Worm (Caenorhabditis elegans) whole organism, L4 larva: ENCODE measurements around the gene srt-64.

Experiments
- F49E8.2 ChIP-seq: sonication (generic microtip); optimal IDR thresholded peaks from 2 replicates; lab custom pipeline; 2016; ENCODE audit warnings: missing compliant biosample characterization, mild to moderate bottlenecking, missing genetic modification characterization, borderline replicate concordance
- R02D3.7 ChIP-seq: fragments of 150-350 bp; sonication (generic microtip); optimal IDR thresholded peaks from 3 replicates; lab custom pipeline; 2014; ENCODE audit warnings: missing biosample characterization, missing genetic modification characterization
- T20F7.1 ChIP-seq: fragments of 200-800 bp; sonication (Bioruptor generic); optimal IDR thresholded peaks from 2 replicates; lab custom pipeline; 2018; ENCODE audit warnings: mild to moderate bottlenecking, missing genetic modification characterization, missing compliant biosample characterization
- T26A8.4 ChIP-seq: fragments of 200-800 bp; sonication (Bioruptor generic); IDR thresholded peaks from 2 replicates; pipeline ENCODE4 v1.3.6; 2022; ENCODE audit warnings: missing genetic modification characterization, missing compliant biosample characterization
- Y105C5A.15 ChIP-seq: fragments of 200-800 bp; sonication (Bioruptor generic); IDR thresholded peaks from 2 replicates; pipeline ENCODE4 v1.3.6; 2022; ENCODE audit warnings: missing genetic modification characterization, missing compliant biosample characterization
- Y48G9A.11 ChIP-seq: fragments of 200-800 bp; sonication (Bioruptor generic); IDR thresholded peaks from 2 replicates; pipeline ENCODE4 v1.3.6; 2022; ENCODE audit warnings: missing genetic modification reagents, missing genetic modification characterization, missing compliant biosample characterization
- ZK337.2 ChIP-seq: fragments of 200-800 bp; sonication (Bioruptor generic); IDR thresholded peaks from 2 replicates; pipeline ENCODE4 v1.3.6; 2022; ENCODE audit warnings: missing genetic modification reagents, missing genetic modification characterization, missing compliant biosample characterization
- ZK546.5 ChIP-seq, 2 experiments: sonication (generic microtip); optimal IDR thresholded peaks; 2 replicates each; lab custom pipeline; 2017; ENCODE audit warnings: missing biosample characterization in 2 of 2, missing genetic modification characterization in 2 of 2
- ceh-28 ChIP-seq: fragments of 150-350 bp; optimal IDR thresholded peaks from 2 replicates; lab custom pipeline; 2014; ENCODE audit warnings: missing biosample characterization, missing genetic modification reagents, missing genetic modification characterization
- ceh-44 ChIP-seq: fragments of 200-800 bp; sonication (Bioruptor generic); IDR thresholded peaks from 2 replicates; pipeline ENCODE4 v1.3.6; 2022; ENCODE audit warnings: missing genetic modification reagents, missing genetic modification characterization, missing compliant biosample characterization
- ceh-62 ChIP-seq: sonication (generic microtip); optimal IDR thresholded peaks from 2 replicates; lab custom pipeline; 2017; ENCODE audit warnings: missing biosample characterization, missing genetic modification characterization
- cey-2 ChIP-seq: sonication (generic microtip); optimal IDR thresholded peaks from 3 replicates; lab custom pipeline; 2017; ENCODE audit warnings: missing genetic modification characterization, mild to moderate bottlenecking, missing compliant biosample characterization, antibody characterized with exemption, borderline replicate concordance; ENCODE audit not compliant: insufficient read depth
- daf-12 ChIP-seq: fragments of 150-350 bp; optimal IDR thresholded peaks from 2 replicates; lab custom pipeline; 2014; ENCODE audit warnings: missing biosample characterization, missing genetic modification reagents, missing genetic modification characterization
- daf-8 ChIP-seq: fragments of 200-800 bp; sonication (Bioruptor generic); IDR thresholded peaks from 2 replicates; pipeline ENCODE4 v1.3.6; 2022; ENCODE audit warnings: missing genetic modification characterization, missing compliant biosample characterization
- dmd-6 ChIP-seq: fragments of 200-800 bp; sonication (Bioruptor generic); IDR thresholded peaks from 2 replicates; pipeline ENCODE4 v1.3.6; 2022; ENCODE audit warnings: missing genetic modification reagents, missing genetic modification characterization, missing compliant biosample characterization
- dpl-1 ChIP-seq: fragments of 150-350 bp; optimal IDR thresholded peaks from 2 replicates; lab custom pipeline; 2014; ENCODE audit warnings: missing biosample characterization, missing genetic modification reagents, missing genetic modification characterization
- duxl-1 ChIP-seq: sonication (generic microtip); optimal IDR thresholded peaks from 2 replicates; lab custom pipeline; 2016; ENCODE audit warnings: mild to moderate bottlenecking, missing genetic modification characterization, moderate library complexity, missing compliant biosample characterization; ENCODE audit not compliant: poor library complexity
- egl-43 ChIP-seq: fragments of 200-800 bp; sonication (Bioruptor generic); IDR thresholded peaks from 2 replicates; pipeline ENCODE4 v1.3.6; 2022; ENCODE audit warnings: missing genetic modification reagents, missing genetic modification characterization, missing compliant biosample characterization
- gei-8 ChIP-seq: fragments of 200-800 bp; sonication (Bioruptor generic); optimal IDR thresholded peaks from 2 replicates; lab custom pipeline; 2018; ENCODE audit warnings: mild to moderate bottlenecking, missing genetic modification characterization, missing compliant biosample characterization
- hlh-11 ChIP-seq: fragments of 200-800 bp; sonication (Bioruptor generic); optimal IDR thresholded peaks from 2 replicates; lab custom pipeline; 2018; ENCODE audit warnings: mild to moderate bottlenecking, missing genetic modification characterization, missing compliant biosample characterization
- hlh-30 ChIP-seq: sonication (generic microtip); optimal IDR thresholded peaks from 2 replicates; lab custom pipeline; 2017; ENCODE audit warnings: antibody characterized with exemption, mild to moderate bottlenecking, missing genetic modification characterization, missing compliant biosample characterization; ENCODE audit not compliant: insufficient read depth
- hmg-1.1 ChIP-seq: fragments of 200-800 bp; sonication (Bioruptor generic); IDR thresholded peaks from 2 replicates; pipeline ENCODE4 v1.3.6; 2022; ENCODE audit warnings: missing genetic modification reagents, missing genetic modification characterization, missing compliant biosample characterization
- jun-1 ChIP-seq: fragments of 150-350 bp; optimal IDR thresholded peaks from 2 replicates; lab custom pipeline; 2014; ENCODE audit warnings: missing biosample characterization, missing genetic modification reagents, missing genetic modification characterization
- lim-7 ChIP-seq: fragments of 200-800 bp; sonication (Bioruptor generic); IDR thresholded peaks from 2 replicates; pipeline ENCODE4 v1.3.6; 2022; ENCODE audit warnings: missing genetic modification characterization, missing compliant biosample characterization
- lin-13 ChIP-seq: fragments of 150-350 bp; optimal IDR thresholded peaks from 2 replicates; lab custom pipeline; 2014; ENCODE audit warnings: missing biosample characterization, missing genetic modification reagents, missing genetic modification characterization
- lin-29 ChIP-seq: fragments of 200-800 bp; sonication (Bioruptor generic); IDR thresholded peaks from 2 replicates; pipeline ENCODE4 v1.3.6; 2022; ENCODE audit warnings: missing genetic modification reagents, missing genetic modification characterization, missing compliant biosample characterization
- lin-38 ChIP-seq: fragments of 200-800 bp; sonication (Bioruptor generic); IDR thresholded peaks from 2 replicates; pipeline ENCODE4 v1.3.6; 2022; ENCODE audit warnings: missing genetic modification reagents, missing genetic modification characterization, missing compliant biosample characterization
- lin-39 ChIP-seq: fragments of 150-350 bp; optimal IDR thresholded peaks from 2 replicates; lab custom pipeline; 2014; ENCODE audit warnings: missing biosample characterization, missing genetic modification reagents, missing genetic modification characterization
- lsy-2 ChIP-seq, 2 experiments: fragments of 150-350 bp in 1 of 2; sonication (generic microtip) in 1 of 2; optimal IDR thresholded peaks; 2 replicates each; lab custom pipeline; 2014 to 2017; ENCODE audit warnings: missing biosample characterization in 2 of 2, missing genetic modification characterization in 2 of 2
- madf-5 ChIP-seq, 2 experiments: fragments of 200-800 bp; sonication (Bioruptor generic); IDR thresholded peaks; 2 replicates each; pipeline ENCODE4 v1.3.6; 2022; ENCODE audit warnings: missing compliant biosample characterization in 2 of 2, missing genetic modification characterization in 2 of 2
- mdl-1 ChIP-seq, 2 experiments: fragments of 150-350 bp in 1 of 2; sonication (generic microtip) in 1 of 2; optimal IDR thresholded peaks; 2 replicates each; lab custom pipeline; 2014 to 2017; ENCODE audit warnings: missing biosample characterization in 2 of 2, missing genetic modification characterization in 2 of 2
- mdt-29 ChIP-seq: fragments of 200-800 bp; sonication (Bioruptor generic); IDR thresholded peaks from 2 replicates; pipeline ENCODE4 v1.3.6; 2022; ENCODE audit warnings: missing genetic modification reagents, missing genetic modification characterization, missing compliant biosample characterization
- mep-1 ChIP-seq: fragments of 150-350 bp; sonication (generic microtip); optimal IDR thresholded peaks from 3 replicates; lab custom pipeline; 2014; ENCODE audit warnings: missing biosample characterization, missing genetic modification characterization
- mes-2 ChIP-seq: sonication (generic microtip); optimal IDR thresholded peaks from 2 replicates; lab custom pipeline; 2016; ENCODE audit warnings: missing genotype, mild to moderate bottlenecking, missing genetic modification characterization, missing compliant biosample characterization; ENCODE audit not compliant: poor library complexity, severe bottlenecking
- mxl-2 ChIP-seq: fragments of 200-800 bp; sonication (Bioruptor generic); conservative IDR thresholded peaks from 2 replicates; pipeline ENCODE4 v1.3.6; 2022; ENCODE audit warnings: missing genetic modification reagents, missing genetic modification characterization, missing compliant biosample characterization
- mxl-3 ChIP-seq: fragments of 200-800 bp; sonication (Bioruptor generic); optimal IDR thresholded peaks from 2 replicates; lab custom pipeline; 2018; ENCODE audit warnings: mild to moderate bottlenecking, missing genetic modification characterization, missing compliant biosample characterization
- nhr-10 ChIP-seq: fragments of 150-350 bp; optimal IDR thresholded peaks from 2 replicates; lab custom pipeline; 2014; ENCODE audit warnings: missing biosample characterization, missing genetic modification characterization
- nhr-102 ChIP-seq: sonication (generic microtip); optimal IDR thresholded peaks from 2 replicates; lab custom pipeline; 2016; ENCODE audit warnings: mild to moderate bottlenecking, missing genetic modification characterization, moderate library complexity, missing compliant biosample characterization
- nhr-77 ChIP-seq: fragments of 150-350 bp; optimal IDR thresholded peaks from 2 replicates; lab custom pipeline; 2014; ENCODE audit warnings: missing biosample characterization, missing genetic modification characterization
- set-16 ChIP-seq: fragments of 200-800 bp; sonication (Bioruptor generic); IDR thresholded peaks from 2 replicates; pipeline ENCODE4 v1.3.6; 2022; ENCODE audit warnings: missing genetic modification reagents, missing genetic modification characterization, missing compliant biosample characterization
- snpc-4 ChIP-seq: fragments of 150-350 bp; optimal IDR thresholded peaks from 2 replicates; lab custom pipeline; 2014; ENCODE audit warnings: missing biosample characterization, missing genetic modification characterization
- spr-1 ChIP-seq: sonication (generic microtip); optimal IDR thresholded peaks from 2 replicates; lab custom pipeline; 2016; ENCODE audit warnings: mild to moderate bottlenecking, missing genetic modification characterization, missing compliant biosample characterization
- tag-97 ChIP-seq: fragments of 200-800 bp; sonication (Bioruptor generic); IDR thresholded peaks from 2 replicates; pipeline ENCODE4 v1.3.6; 2022; ENCODE audit warnings: missing genetic modification characterization, missing compliant biosample characterization
- unc-130 ChIP-seq: sonication (generic microtip); optimal IDR thresholded peaks from 2 replicates; lab custom pipeline; 2016; ENCODE audit warnings: missing genetic modification reagents, missing genetic modification characterization, missing compliant biosample characterization
- unc-39 ChIP-seq: sonication (generic microtip); optimal IDR thresholded peaks from 2 replicates; lab custom pipeline; 2017; ENCODE audit warnings: missing biosample characterization, missing genetic modification characterization
- unc-62 ChIP-seq, 3 experiments: fragments of 150-350 bp in 1 of 3; sonication (generic microtip); optimal IDR thresholded peaks in 2 of 3; peaks in 1 of 3; 1 replicate in 1 of 3; 2 replicates in 2 of 3; lab custom pipeline; 2014 to 2017; ENCODE audit warnings: missing biosample characterization in 3 of 3, missing genetic modification characterization in 3 of 3, missing genetic modification reagents in 3 of 3, missing genotype in 1 of 3
- vab-7 ChIP-seq: fragments of 200-800 bp; sonication (Bioruptor generic); IDR thresholded peaks from 2 replicates; pipeline ENCODE4 v1.3.6; 2022; ENCODE audit warnings: missing genetic modification reagents, missing genetic modification characterization, missing compliant biosample characterization
- zfp-2 ChIP-seq: sonication (generic microtip); optimal IDR thresholded peaks from 2 replicates; lab custom pipeline; 2016; ENCODE audit warnings: mild to moderate bottlenecking, missing genetic modification characterization, missing compliant biosample characterization
- zfp-3 ChIP-seq: fragments of 200-800 bp; sonication (Bioruptor generic); conservative IDR thresholded peaks from 2 replicates; pipeline ENCODE4 v1.3.6; 2022; ENCODE audit warnings: missing genetic modification reagents, missing genetic modification characterization, missing compliant biosample characterization
- zip-11 ChIP-seq: fragments of 200-800 bp; sonication (Bioruptor generic); IDR thresholded peaks from 2 replicates; pipeline ENCODE4 v1.3.6; 2022; ENCODE audit warnings: missing genetic modification characterization, missing compliant biosample characterization
- zip-2 ChIP-seq: fragments of 150-350 bp; optimal IDR thresholded peaks from 2 replicates; lab custom pipeline; 2014; ENCODE audit warnings: missing biosample characterization, missing genetic modification characterization

Gene srt-64

ce11 chrV:5131380-5131779, 38.1 kb downstream of the srt-64 start (continued):
- no peak for TF ChIP-seq ceh-44 (GFP tag; lab: Robert Waterston, UW)
- no peak for TF ChIP-seq nhr-10 (tag; lab: Kevin White, UChicago)
- TF ChIP-seq hlh-30 (tag; lab: Kevin White, UChicago) = peak; percentile 40
- no peak for TF ChIP-seq ZK546.5 (tag; optimal IDR thresholded peaks at IDR 0.05; lab: Kevin White, UChicago)
- no peak for TF ChIP-seq mxl-3 (GFP tag; lab: Kevin White, UChicago)
- no peak for TF ChIP-seq egl-43 (GFP tag; lab: Robert Waterston, UW)
- no peak for TF ChIP-seq vab-7 (GFP tag; lab: Robert Waterston, UW)
- no peak for TF ChIP-seq lsy-2 (tag; optimal IDR thresholded peaks at IDR 0.05; lab: Kevin White, UChicago)
- TF ChIP-seq dmd-6 = no peak; the same call in 1 of the 2 replicates
- TF ChIP-seq zfp-3 (GFP tag; lab: Robert Waterston, UW) = no peak
- TF ChIP-seq ceh-62 = no peak
- TF ChIP-seq ZK337.2 (GFP tag; lab: Robert Waterston, UW) = no peak
- TF ChIP-seq zip-11 = no peak
- no peak for TF ChIP-seq mxl-2 (GFP tag; lab: Robert Waterston, UW)
- no peak for TF ChIP-seq snpc-4 (tag; lab: Kevin White, UChicago)
- no peak for TF ChIP-seq lin-13 (GFP tag; lab: Kevin White, UChicago)
- no peak for TF ChIP-seq mdt-29 (GFP tag; lab: Robert Waterston, UW)
- TF ChIP-seq daf-8 (GFP tag; lab: Robert Waterston, UW) = no peak
- no peak for TF ChIP-seq F49E8.2 (tag; lab: Kevin White, UChicago)
- TF ChIP-seq daf-12 = no peak
- TF ChIP-seq nhr-77 (tag; lab: Kevin White, UChicago) = peak; percentile 8
- TF ChIP-seq unc-130 = no peak
- TF ChIP-seq lin-29 (GFP tag; lab: Robert Waterston, UW) = no peak
- no peak for TF ChIP-seq duxl-1 (tag; lab: Kevin White, UChicago)
- peak in 1 of 2 experiments; percentile 85 for TF ChIP-seq unc-62 (GFP tag; optimal IDR thresholded peaks at IDR 0.05 in 1 of 2; lab: Kevin White, UChicago)
- TF ChIP-seq unc-62 (tag; optimal IDR thresholded peaks at IDR 0.05; lab: Kevin White, UChicago) = no peak
- TF ChIP-seq zip-2 (tag; lab: Kevin White, UChicago) = peak; percentile 99
- no peak for TF ChIP-seq nhr-102 (tag; lab: Kevin White, UChicago)
- no peak for TF ChIP-seq spr-1 (tag; lab: Kevin White, UChicago)
- TF ChIP-seq gei-8 (GFP tag; lab: Kevin White, UChicago) = no peak
- TF ChIP-seq madf-5 (GFP tag; IDR thresholded peaks at IDR 0.05; lab: Robert Waterston, UW) = no peak
- no peak for TF ChIP-seq set-16
- TF ChIP-seq Y105C5A.15 (GFP tag; lab: Robert Waterston, UW) = no peak
- no peak for TF ChIP-seq T26A8.4
- no peak for TF ChIP-seq jun-1 (tag; lab: Kevin White, UChicago)
- TF ChIP-seq dpl-1 (GFP tag; lab: Kevin White, UChicago) = peak; percentile 20
- no peak for TF ChIP-seq unc-39 (tag; lab: Kevin White, UChicago)
- TF ChIP-seq R02D3.7 = no peak
- no peak for TF ChIP-seq lin-39
- TF ChIP-seq hlh-11 = peak; percentile 19
- TF ChIP-seq ceh-28 (tag; lab: Kevin White, UChicago) = no peak
- no peak for TF ChIP-seq mep-1
- no peak for TF ChIP-seq T20F7.1 (GFP tag; lab: Kevin White, UChicago)
- no peak for TF ChIP-seq hmg-1.1 (GFP tag; lab: Robert Waterston, UW)
- no peak for TF ChIP-seq tag-97 (GFP tag; lab: Robert Waterston, UW)
- TF ChIP-seq mes-2 (tag; lab: Kevin White, UChicago) = no peak
- TF ChIP-seq cey-2 (tag; lab: Kevin White, UChicago) = no peak
- no peak for TF ChIP-seq lin-38 (GFP tag; lab: Robert Waterston, UW)
- no peak for TF ChIP-seq lim-7 (GFP tag; lab: Robert Waterston, UW)
- TF ChIP-seq Y48G9A.11 (GFP tag; lab: Robert Waterston, UW) = no peak
- no peak for TF ChIP-seq zfp-2 (tag; lab: Kevin White, UChicago)
- TF ChIP-seq mdl-1 (tag; optimal IDR thresholded peaks at IDR 0.05; lab: Kevin White, UChicago) = no peak
